Fruit fly (Drosophila melanogaster): Measurements from ENCODE around the gene CG34384.

Gene CG34384

dm6 chr3R:7809662-7810621, 4.2 kb upstream of the CG34384 start, which contains the start of the genes CG2993 and sgll (continued):
- TF ChIP-seq topi (GFP tag; optimal IDR thresholded peaks at IDR 0.05) (peak; percentile 71), pdm3 (GFP tag; optimal IDR thresholded peaks at IDR 0.05) (peak; percentile 85), Met (GFP tag; optimal IDR thresholded peaks at IDR 0.05) (peak; percentile 84), Ets96B (tag; optimal IDR thresholded peaks at IDR 0.05) (no peak), Sox14 (GFP tag; optimal IDR thresholded peaks at IDR 0.05) (peak; percentile 82), Eip75B (GFP tag; optimal IDR thresholded peaks at IDR 0.05) (peak; percentile 49), svp (GFP tag) (peak; percentile 87), fd85E (GFP tag; optimal IDR thresholded peaks at IDR 0.05) (peak; percentile 20), Lpt (GFP tag; optimal IDR thresholded peaks at IDR 0.05) (peak; percentile 41), CG10631 (GFP tag; optimal IDR thresholded peaks at IDR 0.05) (peak; percentile 73), eg (GFP tag; IDR thresholded peaks at IDR 0.05) (peak; percentile 56; the same call in 2 of the 3 replicates)

DNA sequence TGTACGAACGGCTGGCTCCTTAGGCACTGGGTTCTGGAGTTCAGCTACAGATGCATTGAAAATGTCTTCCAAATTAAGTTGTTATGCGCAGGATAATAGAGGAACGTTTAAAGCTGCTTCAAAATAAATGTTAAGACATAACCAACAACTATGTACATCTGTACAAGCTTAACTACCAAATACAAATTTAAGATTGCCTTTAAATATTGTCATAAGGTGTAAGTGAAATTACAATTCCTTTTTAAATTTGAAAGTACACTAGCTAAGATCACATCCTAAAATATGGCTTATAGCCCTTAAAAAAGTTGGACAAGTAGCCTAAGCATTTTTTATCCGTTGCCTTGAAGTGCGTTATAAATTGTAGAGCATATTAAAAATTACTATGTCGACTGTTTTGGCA, 2.6 kb upstream of the CG34384 start, which contains the start of gene CG31473:
Gene CG31473, plus strand, starts transcription at position 301 of the 400 bp plus-strand sequence.
- TF ChIP-seq dac (GFP tag; optimal IDR thresholded peaks at IDR 0.05): no peak
- TF ChIP-seq Lpt (GFP tag; optimal IDR thresholded peaks at IDR 0.05): no peak
- TF ChIP-seq spab (GFP tag; optimal IDR thresholded peaks at IDR 0.05): no peak
- TF ChIP-seq CG8119 (GFP tag; IDR thresholded peaks at IDR 0.05): no peak
- no peak for TF ChIP-seq Eip93F (GFP tag; optimal IDR thresholded peaks at IDR 0.05)
- no peak for TF ChIP-seq pdm3 (GFP tag; optimal IDR thresholded peaks at IDR 0.05)
- no peak for TF ChIP-seq eg (GFP tag; IDR thresholded peaks at IDR 0.05)
- no peak for TF ChIP-seq esn (GFP tag; optimal IDR thresholded peaks at IDR 0.05)
- no peak for TF ChIP-seq CG6163 (GFP tag; IDR thresholded peaks at IDR 0.05)
- no peak for TF ChIP-seq CG10631 (GFP tag; optimal IDR thresholded peaks at IDR 0.05)

DNA sequence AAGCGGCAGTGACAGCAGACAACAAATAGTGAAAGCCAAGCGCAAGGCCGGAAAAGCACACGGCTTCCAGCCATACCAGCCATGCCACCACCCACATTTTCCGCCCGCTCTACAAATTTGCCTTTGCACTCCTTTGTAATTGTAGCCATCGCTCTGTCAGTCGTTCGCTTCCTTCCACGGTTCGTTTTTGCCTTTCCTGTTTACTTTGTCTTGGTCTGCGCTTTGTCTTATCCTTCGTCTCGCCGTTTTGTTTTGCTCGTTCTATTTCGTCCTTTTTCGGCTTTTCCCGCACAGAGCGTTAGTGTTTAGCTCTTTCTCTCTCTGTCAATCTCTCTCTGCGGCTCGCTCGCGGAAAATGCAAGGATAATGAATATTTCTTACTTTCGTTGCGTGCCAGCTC, 643 bp upstream of the CG34384 start:
- no peak for TF ChIP-seq CG6792 (GFP tag; optimal IDR thresholded peaks at IDR 0.05)
- TF ChIP-seq esn (GFP tag; optimal IDR thresholded peaks at IDR 0.05): no peak

dm6 chr3R:7821559-7821958, 7.4 kb downstream of the CG34384 start:
- peak; percentile 4 for TF ChIP-seq fd59A (GFP tag; optimal IDR thresholded peaks at IDR 0.05)
- no peak for TF ChIP-seq CG3032 (tag; optimal IDR thresholded peaks at IDR 0.05)
- TF ChIP-seq CG8119 (GFP tag; IDR thresholded peaks at IDR 0.05): no peak
- peak; percentile 28 for TF ChIP-seq Smox (GFP tag; optimal IDR thresholded peaks at IDR 0.05)
- peak; percentile 6 for TF ChIP-seq achi (GFP tag; optimal IDR thresholded peaks at IDR 0.05)
- no peak for TF ChIP-seq esn (GFP tag; optimal IDR thresholded peaks at IDR 0.05)
- TF ChIP-seq CG31627 (GFP tag; optimal IDR thresholded peaks at IDR 0.05): peak; percentile 13
- peak; percentile 8 for TF ChIP-seq CG3919 (GFP tag; optimal IDR thresholded peaks at IDR 0.05)
- TF ChIP-seq CG6792 (GFP tag; optimal IDR thresholded peaks at IDR 0.05): no peak
- TF ChIP-seq CG10669 (GFP tag; optimal IDR thresholded peaks at IDR 0.05): peak; percentile 22
- peak; percentile 40 for TF ChIP-seq pdm3 (GFP tag; optimal IDR thresholded peaks at IDR 0.05)
- no peak for TF ChIP-seq CG1621 (tag; optimal IDR thresholded peaks at IDR 0.05)
- TF ChIP-seq Hr4 (GFP tag; optimal IDR thresholded peaks at IDR 0.05): peak; percentile 44
- TF ChIP-seq eg (GFP tag; IDR thresholded peaks at IDR 0.05): peak; percentile 54; the same call in 2 of the 3 replicates
- no peak for TF ChIP-seq salr (GFP tag; optimal IDR thresholded peaks at IDR 0.05)
- no peak for TF ChIP-seq Sox14 (GFP tag; optimal IDR thresholded peaks at IDR 0.05)
- TF ChIP-seq Hr39 (GFP tag; optimal IDR thresholded peaks at IDR 0.05): peak; percentile 12
- peak; percentile 53 for TF ChIP-seq CG32006 (GFP tag; optimal IDR thresholded peaks at IDR 0.05)
- no peak for TF ChIP-seq CG7368 (GFP tag; optimal IDR thresholded peaks at IDR 0.05)
- 0 out of 2 replicates have a peak, but pooled peaks have one; percentile 10 for TF ChIP-seq CG15336 (GFP tag; IDR thresholded peaks at IDR 0.05)
- peak; percentile 18 for TF ChIP-seq acj6 (GFP tag; optimal IDR thresholded peaks at IDR 0.05)
- peak; percentile 4 for TF ChIP-seq net (GFP tag; optimal IDR thresholded peaks at IDR 0.05)
- TF ChIP-seq Eip78C (GFP tag): peak; percentile 68
- peak in 1 of 2 experiments; percentile 28 for TF ChIP-seq ss (GFP tag; optimal IDR thresholded peaks at IDR 0.05)
- TF ChIP-seq OdsH (GFP tag; optimal IDR thresholded peaks at IDR 0.05): peak; percentile 40
- TF ChIP-seq Eip75B (GFP tag; optimal IDR thresholded peaks at IDR 0.05): peak; percentile 8
- TF ChIP-seq Gug (GFP tag; IDR thresholded peaks at IDR 0.05): peak; percentile 28; the same call in 1 of the 2 replicates
- TF ChIP-seq lz (GFP tag; optimal IDR thresholded peaks at IDR 0.05): peak; percentile 18
- peak; percentile 50 for TF ChIP-seq svp (GFP tag)
- TF ChIP-seq Met (GFP tag; optimal IDR thresholded peaks at IDR 0.05): peak; percentile 14
- TF ChIP-seq CG10631 (GFP tag; optimal IDR thresholded peaks at IDR 0.05): peak; percentile 40
- TF ChIP-seq fd85E (GFP tag; optimal IDR thresholded peaks at IDR 0.05): no peak

Data from whole organism, prepupa.